Worm (Caenorhabditis elegans): ENCODE results near the gene clec-60.

clec-60 gene

ce11 chrII:10461207-10461606, 20.5 kb downstream of the clec-60 start, which contains the start of gene ZK673.5:
ZK673.5 (plus strand) TSS chrII:10461507.
- TF ChIP-seq B0310.2 (tag; optimal IDR thresholded peaks at IDR 0.05), result no peak
- no peak for TF ChIP-seq hmbx-1 (tag; optimal IDR thresholded peaks at IDR 0.05)
- TF ChIP-seq aly-1 (tag; optimal IDR thresholded peaks at IDR 0.05), result no peak
- no peak for TF ChIP-seq ets-7 (tag; optimal IDR thresholded peaks at IDR 0.05)
- no peak for TF ChIP-seq tbx-37 (GFP tag; conservative IDR thresholded peaks at IDR 0.05)
- TF ChIP-seq flt-1 (GFP tag; IDR thresholded peaks at IDR 0.05), result no peak
- no peak for TF ChIP-seq hmg-4 (GFP tag; optimal IDR thresholded peaks at IDR 0.05)
- TF ChIP-seq ceh-13 (GFP tag; optimal IDR thresholded peaks at IDR 0.05), result no peak
- TF ChIP-seq tra-4 (tag; optimal IDR thresholded peaks at IDR 0.05), result no peak
- no peak for TF ChIP-seq pes-1 (GFP tag; IDR thresholded peaks at IDR 0.05)
- no peak for TF ChIP-seq ceh-36 (tag; optimal IDR thresholded peaks at IDR 0.05)
- TF ChIP-seq ama-1 (optimal IDR thresholded peaks at IDR 0.05), result no peak
- TF ChIP-seq sea-1 (GFP tag; conservative IDR thresholded peaks at IDR 0.05), result no peak
- TF ChIP-seq scrt-1 (GFP tag; IDR thresholded peaks at IDR 0.05), result no peak
- TF ChIP-seq tbx-11 (GFP tag; IDR thresholded peaks at IDR 0.05), result no peak

DNA sequence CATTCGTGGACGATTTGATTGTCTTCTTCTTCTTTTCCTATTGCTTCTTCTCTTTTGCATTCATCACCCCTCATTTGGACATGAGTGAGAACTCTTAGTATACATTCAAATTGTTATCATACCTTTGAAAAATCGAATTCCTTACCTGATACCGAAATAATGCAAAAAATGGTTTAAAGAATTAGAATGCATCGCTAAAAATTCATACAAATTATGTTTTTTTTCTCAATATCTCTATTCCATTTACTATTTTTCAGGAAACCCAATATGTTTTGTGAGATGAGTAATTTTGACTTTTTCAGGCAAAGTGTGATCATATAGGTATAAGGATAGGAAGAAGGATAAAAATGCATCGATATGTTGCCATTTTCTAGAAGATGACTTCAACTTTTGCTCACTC, 24.7 kb downstream of the clec-60 start, which contains the start of gene ZK673.11:
Gene ZK673.11 (plus strand): TSS at position 301 of the 400 bp plus-strand sequence.
- no peak for TF ChIP-seq tbx-11 (GFP tag; IDR thresholded peaks at IDR 0.05)
- no peak for TF ChIP-seq tra-4 (tag; optimal IDR thresholded peaks at IDR 0.05)
- no peak for TF ChIP-seq ama-1 (optimal IDR thresholded peaks at IDR 0.05)
- no peak for TF ChIP-seq sea-1 (GFP tag; conservative IDR thresholded peaks at IDR 0.05)
- TF ChIP-seq hnd-1 (tag; optimal IDR thresholded peaks at IDR 0.05), result no peak
- TF ChIP-seq hmbx-1 (tag; optimal IDR thresholded peaks at IDR 0.05), result no peak
- no peak for TF ChIP-seq hmg-4 (GFP tag; optimal IDR thresholded peaks at IDR 0.05)
- no peak for TF ChIP-seq scrt-1 (GFP tag; IDR thresholded peaks at IDR 0.05)
- no peak for TF ChIP-seq pes-1 (GFP tag; IDR thresholded peaks at IDR 0.05)
- TF ChIP-seq ets-7 (tag; optimal IDR thresholded peaks at IDR 0.05), result no peak
- no peak for TF ChIP-seq B0310.2 (tag; optimal IDR thresholded peaks at IDR 0.05)
- TF ChIP-seq tbx-37 (GFP tag; conservative IDR thresholded peaks at IDR 0.05), result no peak
- no peak for TF ChIP-seq ceh-13 (GFP tag; optimal IDR thresholded peaks at IDR 0.05)
- no peak for TF ChIP-seq aly-1 (tag; optimal IDR thresholded peaks at IDR 0.05)
- TF ChIP-seq ceh-36 (tag; optimal IDR thresholded peaks at IDR 0.05), result no peak
- no peak for TF ChIP-seq flt-1 (GFP tag; IDR thresholded peaks at IDR 0.05)

DNA sequence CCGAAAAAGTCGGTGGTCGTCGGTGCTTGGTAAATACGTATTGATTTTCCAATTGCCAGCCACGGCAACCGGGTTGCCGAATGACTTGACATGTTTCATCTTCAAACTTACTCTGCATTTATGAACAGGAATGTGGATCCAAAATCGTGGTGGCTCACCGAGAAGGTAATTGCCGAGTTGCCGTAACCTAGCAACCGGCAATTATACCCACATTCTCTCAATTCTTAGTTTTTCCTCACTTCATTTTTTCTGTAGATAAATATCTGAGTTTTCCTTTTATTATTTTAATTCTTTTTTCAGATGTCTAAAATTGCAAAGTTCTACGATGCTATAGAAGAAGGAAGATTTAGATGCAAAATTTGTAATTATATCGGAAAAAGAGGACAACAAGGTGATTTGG, 29.1 kb downstream of the clec-60 start, which contains the start of gene ZK673.4:
Gene ZK673.4 (plus strand): TSS at position 301 of the 400 bp plus-strand sequence.
- TF ChIP-seq flt-1 (GFP tag; IDR thresholded peaks at IDR 0.05) (no peak), ama-1 (optimal IDR thresholded peaks at IDR 0.05) (no peak), aly-1 (tag; optimal IDR thresholded peaks at IDR 0.05) (no peak), ceh-36 (tag; optimal IDR thresholded peaks at IDR 0.05) (no peak), hmbx-1 (tag; optimal IDR thresholded peaks at IDR 0.05) (no peak), ets-7 (tag; optimal IDR thresholded peaks at IDR 0.05) (no peak)

- TF ChIP-seq sea-1 (GFP tag; conservative IDR thresholded peaks at IDR 0.05) (no peak), tbx-11 (GFP tag; IDR thresholded peaks at IDR 0.05) (no peak), F13C5.2 (tag; optimal IDR thresholded peaks at IDR 0.05) (no peak)
Measured at ce11 chrII:10450335-10450734, 31.3 kb downstream of the clec-60 start.

- TF ChIP-seq hmbx-1 (tag; optimal IDR thresholded peaks at IDR 0.05) (no peak), ceh-36 (tag; optimal IDR thresholded peaks at IDR 0.05) (no peak), hnd-1 (tag; optimal IDR thresholded peaks at IDR 0.05) (no peak), aly-1 (tag; optimal IDR thresholded peaks at IDR 0.05) (no peak), ceh-13 (GFP tag; optimal IDR thresholded peaks at IDR 0.05) (no peak), tbx-11 (GFP tag; IDR thresholded peaks at IDR 0.05) (no peak), scrt-1 (GFP tag; IDR thresholded peaks at IDR 0.05) (no peak), ets-7 (tag; optimal IDR thresholded peaks at IDR 0.05) (no peak), sea-1 (GFP tag; conservative IDR thresholded peaks at IDR 0.05) (no peak), flt-1 (GFP tag; IDR thresholded peaks at IDR 0.05) (no peak), ama-1 (optimal IDR thresholded peaks at IDR 0.05) (no peak), B0310.2 (tag; optimal IDR thresholded peaks at IDR 0.05) (no peak), F13C5.2 (tag; optimal IDR thresholded peaks at IDR 0.05) (no peak), tra-4 (tag; optimal IDR thresholded peaks at IDR 0.05) (no peak), pes-1 (GFP tag; IDR thresholded peaks at IDR 0.05) (no peak), hmg-4 (GFP tag; optimal IDR thresholded peaks at IDR 0.05) (no peak)
Measured at ce11 chrII:10449707-10450106, 32.0 kb downstream of the clec-60 start, which contains the start of gene lin-56. lin-56 (plus strand) TSS chrII:10450007.

DNA sequence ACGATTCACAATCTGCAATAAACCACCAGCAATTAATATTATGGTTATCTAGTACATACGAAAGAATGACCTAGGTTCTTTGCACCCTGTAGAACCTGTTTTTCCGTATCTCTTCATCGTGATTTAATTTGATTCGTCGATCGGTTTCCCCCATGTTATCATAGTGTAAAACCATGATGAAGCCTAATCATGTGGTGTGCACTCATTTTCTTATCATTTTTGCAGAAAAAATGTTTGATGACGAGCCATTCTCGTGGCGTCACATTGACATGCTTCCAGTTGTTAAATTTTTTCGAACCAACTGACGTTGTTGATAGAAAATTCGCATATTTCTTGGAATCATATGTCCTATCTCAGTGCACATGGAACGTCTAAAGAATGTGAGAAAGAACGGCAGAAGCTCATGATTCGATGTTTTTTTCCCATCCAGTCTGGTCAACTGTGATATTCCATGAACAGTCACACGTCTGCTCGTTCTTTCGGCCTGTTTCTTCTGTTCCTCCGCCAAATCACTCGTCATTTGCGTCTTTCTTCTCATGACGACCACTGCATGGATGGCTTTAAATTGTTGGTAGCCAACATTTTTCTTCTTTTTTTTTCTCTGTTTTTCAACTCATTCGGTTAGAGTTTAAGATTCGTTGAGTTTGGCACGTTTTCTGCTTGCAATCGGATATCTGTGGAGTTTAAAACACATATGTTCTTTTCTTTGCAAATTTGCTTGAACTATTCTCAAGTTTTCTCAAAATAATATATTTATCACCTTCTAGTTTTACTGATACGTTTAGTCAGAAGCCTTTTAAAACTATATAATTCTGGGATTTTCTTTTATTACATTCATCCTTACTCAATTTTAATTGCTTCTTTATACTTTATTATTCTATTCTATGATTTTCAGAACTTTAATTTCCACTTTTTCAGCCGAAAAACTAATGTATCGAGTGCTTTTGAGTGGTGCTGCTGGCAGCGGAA, 34.0 kb downstream of the clec-60 start, which contains the start of gene ZK673.2:
Gene ZK673.2 (plus strand): TSS at position 919 of the 969 bp plus-strand sequence.
- no peak for TF ChIP-seq hnd-1 (tag; optimal IDR thresholded peaks at IDR 0.05)
- no peak for TF ChIP-seq F13C5.2 (tag; optimal IDR thresholded peaks at IDR 0.05)
- TF ChIP-seq scrt-1 (GFP tag; IDR thresholded peaks at IDR 0.05), result no peak
- TF ChIP-seq tra-4 (tag; optimal IDR thresholded peaks at IDR 0.05), result no peak
- no peak for TF ChIP-seq ets-7 (tag; optimal IDR thresholded peaks at IDR 0.05)
- TF ChIP-seq pes-1 (GFP tag; IDR thresholded peaks at IDR 0.05), result no peak
- TF ChIP-seq ceh-13 (GFP tag; optimal IDR thresholded peaks at IDR 0.05), result no peak
- TF ChIP-seq tbx-11 (GFP tag; IDR thresholded peaks at IDR 0.05), result no peak
- no peak for TF ChIP-seq hmbx-1 (tag; optimal IDR thresholded peaks at IDR 0.05)
- no peak for TF ChIP-seq tbx-37 (GFP tag; conservative IDR thresholded peaks at IDR 0.05)
- TF ChIP-seq B0310.2 (tag; optimal IDR thresholded peaks at IDR 0.05), result no peak
- TF ChIP-seq flt-1 (GFP tag; IDR thresholded peaks at IDR 0.05), result no peak
- no peak for TF ChIP-seq hmg-4 (GFP tag; optimal IDR thresholded peaks at IDR 0.05)
- TF ChIP-seq sea-1 (GFP tag; conservative IDR thresholded peaks at IDR 0.05), result no peak
- TF ChIP-seq ceh-36 (tag; optimal IDR thresholded peaks at IDR 0.05), result no peak
- TF ChIP-seq aly-1 (tag; optimal IDR thresholded peaks at IDR 0.05), result no peak

ce11 chrII:10446814-10447213, 34.9 kb downstream of the clec-60 start:
- TF ChIP-seq ets-7 (tag; optimal IDR thresholded peaks at IDR 0.05), result no peak
- TF ChIP-seq tbx-37 (GFP tag; conservative IDR thresholded peaks at IDR 0.05), result no peak
- no peak for TF ChIP-seq tra-4 (tag; optimal IDR thresholded peaks at IDR 0.05)
- TF ChIP-seq ceh-13 (GFP tag; optimal IDR thresholded peaks at IDR 0.05), result no peak
- no peak for TF ChIP-seq B0310.2 (tag; optimal IDR thresholded peaks at IDR 0.05)
- TF ChIP-seq hmbx-1 (tag; optimal IDR thresholded peaks at IDR 0.05), result no peak
- TF ChIP-seq ceh-36 (tag; optimal IDR thresholded peaks at IDR 0.05), result no peak
- no peak for TF ChIP-seq flt-1 (GFP tag; IDR thresholded peaks at IDR 0.05)
- no peak for TF ChIP-seq pes-1 (GFP tag; IDR thresholded peaks at IDR 0.05)
- no peak for TF ChIP-seq sea-1 (GFP tag; conservative IDR thresholded peaks at IDR 0.05)
- no peak for TF ChIP-seq hnd-1 (tag; optimal IDR thresholded peaks at IDR 0.05)
- no peak for TF ChIP-seq ama-1 (optimal IDR thresholded peaks at IDR 0.05)
- no peak for TF ChIP-seq scrt-1 (GFP tag; IDR thresholded peaks at IDR 0.05)
- TF ChIP-seq aly-1 (tag; optimal IDR thresholded peaks at IDR 0.05), result no peak
- TF ChIP-seq F13C5.2 (tag; optimal IDR thresholded peaks at IDR 0.05), result no peak
- TF ChIP-seq tbx-11 (GFP tag; IDR thresholded peaks at IDR 0.05), result no peak
- no peak for TF ChIP-seq hmg-4 (GFP tag; optimal IDR thresholded peaks at IDR 0.05)
